Fruit fly (Drosophila melanogaster) whole organism, embryonic: Measurements from ENCODE around the gene Gr85a.
A peak's percentile ranks its signal among the peaks of the same experiment; 100 is the strongest.

Experiments
- Atf3 ChIP-seq: fragments of 200-800 bp; sonication (Bioruptor generic); optimal IDR thresholded peaks from 3 replicates; lab custom pipeline; 2016; ENCODE audit warnings: missing biosample characterization, missing genetic modification characterization
- BEAF-32 ChIP-seq: fragments of 200-800 bp; sonication (Bioruptor generic); optimal IDR thresholded peaks from 3 replicates; lab custom pipeline; 2017; ENCODE audit warnings: missing biosample characterization, missing genetic modification characterization, mild to moderate bottlenecking, moderate library complexity, missing genetic modification reagents
- BtbVII ChIP-seq: fragments of 200-800 bp; sonication (Bioruptor generic); optimal IDR thresholded peaks from 3 replicates; lab custom pipeline; 2017; ENCODE audit warnings: missing biosample characterization, mild to moderate bottlenecking, missing genetic modification characterization
- CG10267 ChIP-seq: fragments of 200-800 bp; sonication (Bioruptor generic); optimal IDR thresholded peaks from 2 replicates; lab custom pipeline; 2018; ENCODE audit warnings: missing biosample characterization, mild to moderate bottlenecking, missing genetic modification characterization, moderate library complexity
- CG13287 ChIP-seq: fragments of 200-800 bp; sonication (Bioruptor generic); IDR thresholded peaks from 2 replicates; pipeline ENCODE4 v1.3.6; 2022; ENCODE audit warnings: missing biosample characterization, missing genetic modification characterization; ENCODE audit not compliant: partially characterized antibody
- CG15011 ChIP-seq: fragments of 200-800 bp; sonication (Bioruptor generic); optimal IDR thresholded peaks from 3 replicates; lab custom pipeline; 2018; ENCODE audit warnings: missing biosample characterization, mild to moderate bottlenecking, missing genetic modification characterization
- CG15514 ChIP-seq: fragments of 200-800 bp; sonication (Bioruptor generic); optimal IDR thresholded peaks from 3 replicates; lab custom pipeline; 2017; ENCODE audit warnings: missing biosample characterization, missing genetic modification characterization, mild to moderate bottlenecking, moderate library complexity, missing genetic modification reagents
- CG15696 ChIP-seq: fragments of 200-800 bp; sonication (Bioruptor generic); optimal IDR thresholded peaks from 2 replicates; lab custom pipeline; 2019; ENCODE audit warnings: missing biosample characterization, mild to moderate bottlenecking, missing genetic modification characterization, moderate library complexity
- CG16779 ChIP-seq: fragments of 200-800 bp; sonication (Bioruptor generic); IDR thresholded peaks from 2 replicates; pipeline ENCODE4 v1.3.6; 2022; ENCODE audit warnings: missing biosample characterization, missing genetic modification characterization
- CG34422 ChIP-seq: fragments of 200-800 bp; sonication (Bioruptor generic); IDR thresholded peaks from 3 replicates; pipeline ENCODE4 v1.3.6; 2022; ENCODE audit warnings: missing biosample characterization, missing genetic modification characterization
- CG5953 ChIP-seq: fragments of 200-800 bp; sonication (Bioruptor generic); IDR thresholded peaks from 2 replicates; pipeline ENCODE4 v1.3.6; 2022; ENCODE audit warnings: missing biosample characterization, missing genetic modification characterization
- CG8290 ChIP-seq, 3 experiments: fragments of 200-800 bp; sonication (Bioruptor generic); optimal IDR thresholded peaks; 2 replicates each; lab custom pipeline; 2016 to 2019; ENCODE audit warnings: missing biosample characterization in 3 of 3, missing genetic modification characterization in 3 of 3, mild to moderate bottlenecking in 2 of 3, moderate library complexity in 1 of 3
- Dip3 ChIP-seq: fragments of 200-800 bp; sonication (Bioruptor generic); optimal IDR thresholded peaks from 3 replicates; lab custom pipeline; 2016; ENCODE audit warnings: missing biosample characterization, missing genetic modification characterization
- Dref ChIP-seq: fragments of 200-800 bp; sonication (Bioruptor generic); IDR thresholded peaks from 2 replicates; pipeline ENCODE4 v1.3.6; 2022; ENCODE audit warnings: missing biosample characterization, missing genetic modification characterization
- E2f2 ChIP-seq: fragments of 200-800 bp; sonication (Bioruptor generic); IDR thresholded peaks from 2 replicates; pipeline ENCODE4 v1.3.6; 2022; ENCODE audit warnings: missing biosample characterization, missing genetic modification characterization
- HLHmδ ChIP-seq: fragments of 200-800 bp; sonication (Bioruptor generic); optimal IDR thresholded peaks from 2 replicates; lab custom pipeline; 2018; ENCODE audit warnings: missing biosample characterization, mild to moderate bottlenecking, missing genetic modification characterization, moderate library complexity
- HmgD ChIP-seq: fragments of 200-800 bp; sonication (Bioruptor generic); optimal IDR thresholded peaks from 3 replicates; lab custom pipeline; 2016; ENCODE audit warnings: missing biosample characterization, missing genetic modification characterization
- MESR4 ChIP-seq: fragments of 200-800 bp; sonication (Bioruptor generic); optimal IDR thresholded peaks from 2 replicates; lab custom pipeline; 2018; ENCODE audit warnings: missing biosample characterization, mild to moderate bottlenecking, missing genetic modification characterization, moderate library complexity
- Mad ChIP-seq: fragments of 200-800 bp; sonication (Bioruptor generic); optimal IDR thresholded peaks from 2 replicates; lab custom pipeline; 2016; ENCODE audit warnings: missing biosample characterization, missing genetic modification characterization
- Med ChIP-seq: fragments of 200-800 bp; sonication (Bioruptor generic); peaks from one replicate; lab custom pipeline; 2016; ENCODE audit warnings: missing biosample characterization, missing genetic modification characterization, mild to moderate bottlenecking, inconsistent platforms, moderate library complexity
- NK7.1 ChIP-seq: fragments of 200-800 bp; sonication (Bioruptor generic); optimal IDR thresholded peaks from 3 replicates; lab custom pipeline; 2016; ENCODE audit warnings: missing biosample characterization, missing genetic modification characterization
- Nf-YA ChIP-seq: fragments of 200-800 bp; sonication (Bioruptor generic); IDR thresholded peaks from 2 replicates; pipeline ENCODE4 v1.3.6; 2022; ENCODE audit warnings: missing biosample characterization, missing genetic modification characterization
- Rfx ChIP-seq: fragments of 200-800 bp; sonication (Bioruptor generic); IDR thresholded peaks from 2 replicates; pipeline ENCODE4 v1.3.6; 2022; ENCODE audit warnings: missing biosample characterization, missing genetic modification characterization
- Taf1 ChIP-seq: fragments of 200-800 bp; sonication (Bioruptor generic); IDR thresholded peaks from 2 replicates; pipeline ENCODE4 v1.3.6; 2022; ENCODE audit warnings: missing biosample characterization, missing genetic modification characterization
- Vsx1 ChIP-seq: fragments of 200-800 bp; sonication (Bioruptor generic); optimal IDR thresholded peaks from 2 replicates; lab custom pipeline; 2017; ENCODE audit warnings: missing biosample characterization, mild to moderate bottlenecking, missing genetic modification characterization, missing genetic modification reagents
- ase ChIP-seq: fragments of 200-800 bp; sonication (Bioruptor generic); IDR thresholded peaks from 3 replicates; pipeline ENCODE4 v1.3.6; 2022; ENCODE audit warnings: missing biosample characterization, missing genetic modification characterization
- bbx ChIP-seq: fragments of 200-800 bp; sonication (Bioruptor generic); IDR thresholded peaks from 2 replicates; pipeline ENCODE4 v1.3.6; 2022; ENCODE audit warnings: missing biosample characterization, missing genetic modification characterization; ENCODE audit not compliant: partially characterized antibody
- bcd ChIP-seq: fragments of 200-800 bp; sonication (Bioruptor generic); optimal IDR thresholded peaks from 2 replicates; lab custom pipeline; 2017; ENCODE audit warnings: missing biosample characterization, mild to moderate bottlenecking, missing genetic modification characterization
- chm ChIP-seq: fragments of 200-800 bp; sonication (Bioruptor generic); IDR thresholded peaks from 2 replicates; pipeline ENCODE4 v1.3.6; 2022; ENCODE audit warnings: missing biosample characterization, missing genetic modification characterization
- dysf ChIP-seq: fragments of 200-800 bp; sonication (Bioruptor generic); IDR thresholded peaks from 3 replicates; pipeline ENCODE4 v1.3.6; 2022; ENCODE audit warnings: missing biosample characterization, missing genetic modification characterization
- gfzf ChIP-seq: fragments of 200-800 bp; sonication (Bioruptor generic); optimal IDR thresholded peaks from 2 replicates; lab custom pipeline; 2016; ENCODE audit warnings: missing biosample characterization, mild to moderate bottlenecking, missing genetic modification characterization, moderate library complexity
- her ChIP-seq: fragments of 200-800 bp; sonication (Bioruptor generic); optimal IDR thresholded peaks from 2 replicates; lab custom pipeline; 2016; ENCODE audit warnings: missing biosample characterization, missing genetic modification characterization
- ind ChIP-seq: fragments of 200-800 bp; sonication (Bioruptor generic); optimal IDR thresholded peaks from 3 replicates; lab custom pipeline; 2016; ENCODE audit warnings: missing biosample characterization, missing genetic modification characterization
- inv ChIP-seq: fragments of 200-800 bp; sonication (Bioruptor generic); IDR thresholded peaks from 2 replicates; pipeline ENCODE4 v1.3.6; 2022; ENCODE audit warnings: missing biosample characterization, missing genetic modification characterization; ENCODE audit not compliant: partially characterized antibody
- lilli ChIP-seq: fragments of 200-800 bp; sonication (Bioruptor generic); optimal IDR thresholded peaks from 3 replicates; lab custom pipeline; 2016; ENCODE audit warnings: missing biosample characterization, missing genetic modification characterization
- nerfin-2 ChIP-seq: fragments of 200-800 bp; sonication (Bioruptor generic); IDR thresholded peaks from 2 replicates; pipeline ENCODE4 v1.3.6; 2022; ENCODE audit warnings: missing biosample characterization, missing genetic modification characterization; ENCODE audit not compliant: partially characterized antibody
- onecut ChIP-seq: fragments of 200-800 bp; sonication (Bioruptor generic); IDR thresholded peaks from 2 replicates; pipeline ENCODE4 v1.3.6; 2022; ENCODE audit warnings: missing biosample characterization, missing genetic modification characterization
- org-1 ChIP-seq: fragments of 200-800 bp; sonication (Bioruptor generic); optimal IDR thresholded peaks from 2 replicates; lab custom pipeline; 2017; ENCODE audit warnings: missing biosample characterization, missing genetic modification characterization
- pzg ChIP-seq: fragments of 200-800 bp; sonication (Bioruptor generic); optimal IDR thresholded peaks from 3 replicates; lab custom pipeline; 2018; ENCODE audit warnings: missing biosample characterization, mild to moderate bottlenecking, missing genetic modification characterization, moderate library complexity
- scrt ChIP-seq: fragments of 200-800 bp; sonication (Bioruptor generic); optimal IDR thresholded peaks from 2 replicates; lab custom pipeline; 2018; ENCODE audit warnings: missing biosample characterization, mild to moderate bottlenecking, missing genetic modification characterization, moderate library complexity
- sim ChIP-seq: fragments of 200-800 bp; sonication (Bioruptor generic); IDR thresholded peaks from 2 replicates; pipeline ENCODE4 v1.3.6; 2022; ENCODE audit warnings: missing biosample characterization, missing genetic modification characterization
- slp2 ChIP-seq: fragments of 200-800 bp; sonication (Bioruptor generic); optimal IDR thresholded peaks from 2 replicates; lab custom pipeline; 2016; ENCODE audit warnings: missing biosample characterization, missing genetic modification characterization
- sna ChIP-seq: fragments of 200-800 bp; sonication (Bioruptor generic); IDR thresholded peaks from 2 replicates; pipeline ENCODE4 v1.3.6; 2022; ENCODE audit warnings: missing biosample characterization, missing genetic modification characterization; ENCODE audit not compliant: partially characterized antibody
- tio ChIP-seq: fragments of 200-800 bp; sonication (Bioruptor generic); optimal IDR thresholded peaks from 2 replicates; lab custom pipeline; 2017; ENCODE audit warnings: missing biosample characterization, missing genetic modification characterization, inconsistent platforms
- tx ChIP-seq: fragments of 200-800 bp; sonication (Bioruptor generic); optimal IDR thresholded peaks from 2 replicates; lab custom pipeline; 2016; ENCODE audit warnings: missing biosample characterization, missing genetic modification characterization
- unc-4 ChIP-seq: fragments of 200-800 bp; sonication (Bioruptor generic); IDR thresholded peaks from 2 replicates; pipeline ENCODE4 v1.3.6; 2022; ENCODE audit warnings: missing biosample characterization, missing genetic modification characterization; ENCODE audit not compliant: partially characterized antibody
- vnd ChIP-seq: fragments of 200-800 bp; sonication (Bioruptor generic); IDR thresholded peaks from 3 replicates; pipeline ENCODE4 v1.3.6; 2022; ENCODE audit warnings: missing biosample characterization, missing genetic modification characterization; ENCODE audit not compliant: partially characterized antibody

The Gr85a gene

dm6 chr3R:9996689-9997213 is at the start of gene Gr85a, which contains the start of gene Spn85F:
Gene Gr85a (minus strand): TSS chr3R:9996789.
Gene Spn85F (plus strand): TSS chr3R:9997163.
- TF ChIP-seq HmgD (GFP tag; lab: Kevin White, UChicago) (no peak), CG15011 (GFP tag; lab: Kevin White, UChicago) (no peak), Atf3 (GFP tag; lab: Kevin White, UChicago) (no peak), Dip3 (GFP tag; lab: Kevin White, UChicago) (no peak), lilli (GFP tag; lab: Kevin White, UChicago) (no peak), sim (GFP tag; lab: Robert Waterston, UW) (no peak), pzg (GFP tag; lab: Kevin White, UChicago) (no peak), Mad (GFP tag; lab: Kevin White, UChicago) (no peak), BtbVII (GFP tag; lab: Kevin White, UChicago) (no peak), Taf1 (GFP tag; lab: Robert Waterston, UW) (no peak)
- TF ChIP-seq, all 482 proteins: peak for 0

- TF ChIP-seq slp2 (GFP tag; lab: Kevin White, UChicago) (no peak), her (GFP tag; lab: Kevin White, UChicago) (no peak), E2f2 (peak; percentile 46), dysf (GFP tag; lab: Robert Waterston, UW) (no peak), bcd (GFP tag; lab: Kevin White, UChicago) (no peak), nerfin-2 (GFP tag; lab: Robert Waterston, UW) (peak; percentile 48; the same call in 1 of the 2 replicates), bbx (GFP tag; lab: Robert Waterston, UW) (peak; percentile 39), BEAF-32 (GFP tag; lab: Kevin White, UChicago) (peak; percentile 33), CG13287 (GFP tag; lab: Robert Waterston, UW) (peak; percentile 69), tx (no peak), Med (GFP tag; lab: Kevin White, UChicago) (peak; percentile 29), sna (GFP tag; lab: Robert Waterston, UW) (peak; percentile 45; the same call in 1 of the 2 replicates), CG15514 (GFP tag; lab: Kevin White, UChicago) (peak; percentile 45), chm (peak; percentile 18; the same call in 1 of the 2 replicates), CG10267 (tag; lab: Kevin White, UChicago) (peak; percentile 91), inv (GFP tag; lab: Robert Waterston, UW) (no peak), HLHmδ (no peak), vnd (GFP tag; lab: Robert Waterston, UW) (no peak), NK7.1 (GFP tag; lab: Kevin White, UChicago) (no peak), Vsx1 (GFP tag; lab: Kevin White, UChicago) (peak; percentile 97), gfzf (peak; percentile 2), onecut (peak; percentile 72; the same call in 1 of the 2 replicates), unc-4 (GFP tag; lab: Robert Waterston, UW) (peak; percentile 60), MESR4 (GFP tag; lab: Kevin White, UChicago) (peak; percentile 12), ase (GFP tag; lab: Robert Waterston, UW) (no peak), tio (GFP tag; lab: Kevin White, UChicago) (no peak), org-1 (GFP tag; lab: Kevin White, UChicago) (no peak), CG16779 (GFP tag; lab: Robert Waterston, UW) (no peak), scrt (GFP tag; lab: Kevin White, UChicago) (peak; percentile 90), Rfx (GFP tag; lab: Robert Waterston, UW) (peak; percentile 49), CG5953 (GFP tag; lab: Robert Waterston, UW) (no peak), Dref (GFP tag; lab: Robert Waterston, UW) (peak; percentile 68), CG8290 (GFP tag; optimal IDR thresholded peaks at IDR 0.05; lab: Kevin White, UChicago) (no peak), CG8290 (tag; optimal IDR thresholded peaks at IDR 0.05; lab: Kevin White, UChicago) (peak in 1 of 2 experiments; percentile 37), CG34422 (peak; percentile 65; the same call in 1 of the 3 replicates), Nf-YA (GFP tag; lab: Robert Waterston, UW) (no peak), CG15696 (tag; lab: Kevin White, UChicago) (no peak), ind (GFP tag; lab: Kevin White, UChicago) (no peak)
Measured at dm6 chr3R:10045343-10045742, 48.8 kb upstream of the Gr85a start, which contains the start of the genes CG11722 and mtTFB2. Gene CG11722 (minus strand): TSS chr3R:10045542. Gene mtTFB2 (plus strand): TSS chr3R:10045574.
